Worm (Caenorhabditis elegans): ENCODE measurements around the gene csn-1.
"Not testable (repeated sequence)": the region's sequence is repeated elsewhere in the genome, so short reads cannot be mapped to it uniquely, and the experiment has no call there.

- not testable (repeated sequence) for TF ChIP-seq pha-4 (tag; optimal IDR thresholded peaks at IDR 0.05); sox-4 (tag; optimal IDR thresholded peaks at IDR 0.05); ama-1 (optimal IDR thresholded peaks at IDR 0.05); F13H6.1 (tag; optimal IDR thresholded peaks at IDR 0.05); unc-86 (tag; optimal IDR thresholded peaks at IDR 0.05); ceh-31 (tag; optimal IDR thresholded peaks at IDR 0.05); lin-11 (tag; optimal IDR thresholded peaks at IDR 0.05); pqm-1 (tag; optimal IDR thresholded peaks at IDR 0.05); K02D7.2 (tag; optimal IDR thresholded peaks at IDR 0.05); dmd-4 (tag; optimal IDR thresholded peaks at IDR 0.05; ENCODE audit: borderline replicate concordance); tbx-2 (tag; optimal IDR thresholded peaks at IDR 0.05); pros-1 (tag; optimal IDR thresholded peaks at IDR 0.05); ceh-30 (tag; optimal IDR thresholded peaks at IDR 0.05)
Measured at ce11 chrV:17893959-17894358, 23.5 kb upstream of the csn-1 start, which contains the start of gene C06H5.11.
